Worm (Caenorhabditis elegans): ENCODE results near the gene plc-4.

- no peak for TF ChIP-seq dao-5 (tag; optimal IDR thresholded peaks at IDR 0.05)
- no peak for TF ChIP-seq him-1 (tag; optimal IDR thresholded peaks at IDR 0.05)
These were observed 35.5 kb upstream of the plc-4 start, which contains the start of the genes cdd-2 and oef-1 for ce11 chrIV:7547843-7548578.
